Worm (Caenorhabditis elegans): ENCODE measurements around the gene sre-47.

ce11 chrII:13974136-13974535 lies 10.3 kb downstream of the sre-47 start:
- no peak for TF ChIP-seq alr-1 (tag; optimal IDR thresholded peaks at IDR 0.05)
- TF ChIP-seq nhr-77 (tag; optimal IDR thresholded peaks at IDR 0.05) = no peak
- TF ChIP-seq unc-55 (GFP tag; optimal IDR thresholded peaks at IDR 0.05) = no peak
- no peak for TF ChIP-seq fos-1 (tag; optimal IDR thresholded peaks at IDR 0.05)
- TF ChIP-seq mdl-1 (tag; optimal IDR thresholded peaks at IDR 0.05) = no peak
- no peak for TF ChIP-seq nhr-11 (tag; optimal IDR thresholded peaks at IDR 0.05)
- TF ChIP-seq ceh-82 (tag; optimal IDR thresholded peaks at IDR 0.05) = no peak
- TF ChIP-seq crh-2 (tag; optimal IDR thresholded peaks at IDR 0.05) = no peak
- TF ChIP-seq unc-62 (GFP tag; optimal IDR thresholded peaks at IDR 0.05) = no peak
- TF ChIP-seq R02D3.7 (tag; optimal IDR thresholded peaks at IDR 0.05) = no peak
- no peak for TF ChIP-seq elt-1 (tag; optimal IDR thresholded peaks at IDR 0.05)
- TF ChIP-seq lin-39 (tag; optimal IDR thresholded peaks at IDR 0.05) = no peak
- no peak for TF ChIP-seq unc-39 (tag; optimal IDR thresholded peaks at IDR 0.05)

All from whole organism, L2 larva.